Worm (Caenorhabditis elegans) whole organism, late embryonic: ENCODE measurements around the gene T28C6.3.
"Not testable (repeated sequence)": the region's sequence is repeated elsewhere in the genome, so short reads cannot be mapped to it uniquely, and the experiment has no call there.

Source experiments
- F13H6.1 ChIP-seq: sonication (generic microtip); optimal IDR thresholded peaks from 2 replicates; lab custom pipeline; 2016; ENCODE audit warnings: missing genetic modification characterization, missing compliant biosample characterization
- K02D7.2 ChIP-seq: sonication (generic microtip); optimal IDR thresholded peaks from 2 replicates; lab custom pipeline; 2017; ENCODE audit warnings: mild to moderate bottlenecking, missing genetic modification characterization, missing compliant biosample characterization
- K09A11.1 ChIP-seq: sonication (generic microtip); optimal IDR thresholded peaks from 2 replicates; lab custom pipeline; 2017; ENCODE audit warnings: antibody characterized with exemption, mild to moderate bottlenecking, missing genetic modification characterization, missing compliant biosample characterization; ENCODE audit not compliant: insufficient read depth
- Y22D7AL.16 ChIP-seq: sonication (generic microtip); optimal IDR thresholded peaks from 2 replicates; lab custom pipeline; 2016; ENCODE audit warnings: missing genetic modification characterization, missing compliant biosample characterization
- ahr-1 ChIP-seq: sonication (generic microtip); optimal IDR thresholded peaks from 2 replicates; lab custom pipeline; 2016; ENCODE audit warnings: missing genetic modification characterization, missing compliant biosample characterization
- ceh-14 ChIP-seq: sonication (generic microtip); optimal IDR thresholded peaks from 2 replicates; lab custom pipeline; 2016; ENCODE audit warnings: missing genotype, missing genetic modification characterization, missing compliant biosample characterization
- ceh-18 ChIP-seq: sonication (generic microtip); optimal IDR thresholded peaks from 2 replicates; lab custom pipeline; 2016; ENCODE audit warnings: missing genetic modification characterization, missing compliant biosample characterization
- ceh-19 ChIP-seq: fragments of 200-800 bp; sonication (Bioruptor generic); optimal IDR thresholded peaks from 2 replicates; lab custom pipeline; 2018; ENCODE audit warnings: mild to moderate bottlenecking, missing genetic modification characterization, missing compliant biosample characterization
- ceh-2 ChIP-seq: sonication (generic microtip); optimal IDR thresholded peaks from 2 replicates; lab custom pipeline; 2016; ENCODE audit warnings: missing genotype, missing genetic modification characterization, missing compliant biosample characterization
- ceh-22 ChIP-seq: sonication (generic microtip); optimal IDR thresholded peaks from 2 replicates; lab custom pipeline; 2017; ENCODE audit warnings: missing biosample characterization, missing genetic modification characterization
- ceh-30 ChIP-seq: fragments of 150-350 bp; optimal IDR thresholded peaks from 2 replicates; lab custom pipeline; 2014; ENCODE audit warnings: missing biosample characterization, missing genetic modification characterization
- ceh-31 ChIP-seq: sonication (generic microtip); optimal IDR thresholded peaks from 2 replicates; lab custom pipeline; 2016; ENCODE audit warnings: missing genetic modification characterization, missing compliant biosample characterization
- ceh-45 ChIP-seq: fragments of 200-800 bp; sonication (Bioruptor generic); IDR thresholded peaks from 2 replicates; pipeline ENCODE4 v1.3.6; 2022; ENCODE audit warnings: missing genetic modification reagents, missing genetic modification characterization, missing compliant biosample characterization
- ceh-48 ChIP-seq: sonication (generic microtip); optimal IDR thresholded peaks from 2 replicates; lab custom pipeline; 2016; ENCODE audit warnings: missing genetic modification characterization, inconsistent platforms, missing compliant biosample characterization
- ceh-9 ChIP-seq: sonication (generic microtip); optimal IDR thresholded peaks from 2 replicates; lab custom pipeline; 2016; ENCODE audit warnings: mild to moderate bottlenecking, missing genetic modification characterization, inconsistent platforms, missing compliant biosample characterization
- che-1 ChIP-seq: sonication (generic microtip); optimal IDR thresholded peaks from 2 replicates; lab custom pipeline; 2016; ENCODE audit warnings: mild to moderate bottlenecking, missing genetic modification characterization, missing compliant biosample characterization
- dmd-4 ChIP-seq: sonication (generic microtip); optimal IDR thresholded peaks from 2 replicates; lab custom pipeline; 2016; ENCODE audit warnings: borderline replicate concordance, missing genetic modification characterization, missing compliant biosample characterization
- dve-1 ChIP-seq: sonication (generic microtip); optimal IDR thresholded peaks from 2 replicates; lab custom pipeline; 2017; ENCODE audit warnings: antibody characterized with exemption, mild to moderate bottlenecking, missing genetic modification characterization, missing compliant biosample characterization
- elt-4 ChIP-seq: sonication (generic microtip); optimal IDR thresholded peaks from 2 replicates; lab custom pipeline; 2016; ENCODE audit warnings: missing genetic modification characterization, missing compliant biosample characterization
- gmeb-2 ChIP-seq: sonication (generic microtip); optimal IDR thresholded peaks from 2 replicates; lab custom pipeline; 2016; ENCODE audit warnings: missing genetic modification characterization, inconsistent platforms, missing compliant biosample characterization
- hlh-15 ChIP-seq: sonication (generic microtip); optimal IDR thresholded peaks from 2 replicates; lab custom pipeline; 2016; ENCODE audit warnings: missing genetic modification characterization, missing compliant biosample characterization
- hlh-8 ChIP-seq: sonication (generic microtip); optimal IDR thresholded peaks from 2 replicates; lab custom pipeline; 2016; ENCODE audit warnings: missing genotype, missing genetic modification characterization, missing compliant biosample characterization
- lin-11 ChIP-seq: fragments of 200-800 bp; sonication (Bioruptor generic); optimal IDR thresholded peaks from 2 replicates; lab custom pipeline; 2018; ENCODE audit warnings: mild to moderate bottlenecking, missing genetic modification characterization, missing compliant biosample characterization
- madf-2 ChIP-seq: sonication (generic microtip); optimal IDR thresholded peaks from 2 replicates; lab custom pipeline; 2017; ENCODE audit warnings: missing genetic modification characterization, missing compliant biosample characterization
- nfya-1 ChIP-seq: sonication (generic microtip); optimal IDR thresholded peaks from 2 replicates; lab custom pipeline; 2017; ENCODE audit warnings: missing genetic modification characterization, mild to moderate bottlenecking, missing compliant biosample characterization, antibody characterized with exemption, moderate library complexity
- pag-3 ChIP-seq: sonication (generic microtip); optimal IDR thresholded peaks from 2 replicates; lab custom pipeline; 2016; ENCODE audit warnings: missing compliant biosample characterization, missing genetic modification characterization, borderline replicate concordance
- pha-4 ChIP-seq: fragments of 150-350 bp; optimal IDR thresholded peaks from 2 replicates; lab custom pipeline; 2018; ENCODE audit warnings: missing biosample characterization, missing genetic modification reagents, missing genetic modification characterization
- pros-1 ChIP-seq: fragments of 150-350 bp; optimal IDR thresholded peaks from 2 replicates; lab custom pipeline; 2014; ENCODE audit warnings: missing biosample characterization, missing genetic modification reagents, missing genetic modification characterization
- sdc-2 ChIP-seq: sonication (generic microtip); optimal IDR thresholded peaks from 2 replicates; lab custom pipeline; 2016; ENCODE audit warnings: missing genotype, missing genetic modification characterization, missing compliant biosample characterization
- ttx-3 ChIP-seq: sonication (generic microtip); optimal IDR thresholded peaks from 2 replicates; lab custom pipeline; 2016; ENCODE audit warnings: missing genetic modification reagents, missing genetic modification characterization, missing compliant biosample characterization
- unc-3 ChIP-seq, 2 experiments: fragments of 200-800 bp in 1 of 2; sonication (Bioruptor generic) in 1 of 2; sonication (generic microtip) in 1 of 2; conservative IDR thresholded peaks in 1 of 2; optimal IDR thresholded peaks in 1 of 2; 2 replicates each; pipeline versions ENCODE4 v1.3.6 to Lab custom; 2016 to 2022; ENCODE audit warnings: missing compliant biosample characterization in 2 of 2, missing genetic modification characterization in 2 of 2, missing genetic modification reagents in 1 of 2
- unc-42 ChIP-seq: sonication (generic microtip); optimal IDR thresholded peaks from 2 replicates; lab custom pipeline; 2016; ENCODE audit warnings: missing genotype, missing genetic modification characterization, missing compliant biosample characterization
- unc-55 ChIP-seq: sonication (generic microtip); optimal IDR thresholded peaks from 2 replicates; lab custom pipeline; 2017; ENCODE audit warnings: missing biosample characterization, missing genetic modification reagents, missing genetic modification characterization
- unc-86 ChIP-seq: sonication (generic microtip); optimal IDR thresholded peaks from 2 replicates; lab custom pipeline; 2016; ENCODE audit warnings: missing genetic modification characterization, missing compliant biosample characterization
- zip-5 ChIP-seq: sonication (generic microtip); optimal IDR thresholded peaks from 2 replicates; lab custom pipeline; 2016; ENCODE audit warnings: missing genetic modification characterization, missing compliant biosample characterization
- ztf-16 ChIP-seq: sonication (generic microtip); optimal IDR thresholded peaks from 2 replicates; lab custom pipeline; 2017; ENCODE audit warnings: missing genetic modification characterization, missing compliant biosample characterization

T28C6.3 gene

ce11 chrIV:8782172-8782571 lies 38.0 kb upstream of the T28C6.3 start (continued):
- TF ChIP-seq ceh-22 (tag; lab: Kevin White, UChicago) (peak; percentile 73), F13H6.1 (tag; lab: Kevin White, UChicago) (peak; percentile 68), elt-4 (no peak), pha-4 (tag; lab: Kevin White, UChicago) (no peak), pros-1 (peak; percentile 81), ahr-1 (tag; lab: Kevin White, UChicago) (no peak), zip-5 (tag; lab: Kevin White, UChicago) (no peak), ceh-48 (no peak), Y22D7AL.16 (no peak), ceh-31 (tag; lab: Kevin White, UChicago) (peak; percentile 94), unc-55 (GFP tag; lab: Kevin White, UChicago) (peak; percentile 92), dmd-4 (no peak), pag-3 (no peak), ceh-45 (no peak), ttx-3 (tag; lab: Kevin White, UChicago) (no peak), K09A11.1 (tag; lab: Kevin White, UChicago) (no peak), hlh-8 (tag; lab: Kevin White, UChicago) (peak; percentile 68), ceh-9 (tag; lab: Kevin White, UChicago) (no peak), ceh-19 (no peak), nfya-1 (tag; lab: Kevin White, UChicago) (peak; percentile 91), ztf-16 (tag; lab: Kevin White, UChicago) (peak; percentile 19), unc-42 (tag; lab: Kevin White, UChicago) (peak; percentile 59), ceh-14 (peak; percentile 46), ceh-2 (tag; lab: Kevin White, UChicago) (peak; percentile 75), hlh-15 (no peak), madf-2 (peak; percentile 0), lin-11 (tag; lab: Kevin White, UChicago) (no peak), gmeb-2 (tag; lab: Kevin White, UChicago) (no peak), dve-1 (tag; lab: Kevin White, UChicago) (peak; percentile 66), unc-86 (tag; lab: Kevin White, UChicago) (peak; percentile 17), ceh-18 (tag; lab: Kevin White, UChicago) (peak; percentile 81), unc-3 (GFP tag; conservative IDR thresholded peaks at IDR 0.05; lab: Robert Waterston, UW) (no peak), unc-3 (tag; optimal IDR thresholded peaks at IDR 0.05; lab: Kevin White, UChicago) (peak; percentile 41), che-1 (tag; lab: Kevin White, UChicago) (peak; percentile 36), sdc-2 (peak; percentile 40), ceh-30 (tag; lab: Kevin White, UChicago) (peak; percentile 32)

- TF ChIP-seq K02D7.2 (no peak), ceh-48 (peak; percentile 33)
Observed at ce11 chrIV:8784855-8785327, 35.2 kb upstream of the T28C6.3 start, which contains the start of gene C33D9.13. Gene C33D9.13 (minus strand): TSS chrIV:8785277.

ce11 chrIV:8786654-8787053 lies 33.5 kb upstream of the T28C6.3 start, which contains the start of gene C33D9.8:
Gene C33D9.8 (minus strand): TSS chrIV:8786752.
- TF ChIP-seq unc-55 (GFP tag; lab: Kevin White, UChicago) (peak; percentile 6), sdc-2 (no peak)

ce11 chrIV:8788048-8788447 lies 32.1 kb upstream of the T28C6.3 start, which contains the start of gene C33D9.10:
Gene C33D9.10 (minus strand): TSS chrIV:8788148.
- TF ChIP-seq ceh-9 (tag; lab: Kevin White, UChicago); ceh-22 (tag; lab: Kevin White, UChicago); hlh-15: not testable (repeated sequence)
- TF ChIP-seq, all 69 proteins: peak for 0; not testable (repeated sequence) for 69
